Worm (Caenorhabditis elegans) whole organism, midembryonic: ENCODE data around the gene F42F12.11.

Experiments used
- T22C8.4 ChIP-seq: fragments of 200-800 bp; sonication (Bioruptor generic); IDR thresholded peaks from 2 replicates; pipeline ENCODE4 v1.3.6; 2022; ENCODE audit warnings: missing genetic modification characterization, missing compliant biosample characterization
- cog-1 ChIP-seq: sonication (generic microtip); optimal IDR thresholded peaks from 2 replicates; lab custom pipeline; 2016; ENCODE audit warnings: missing genetic modification characterization, missing compliant biosample characterization
- flt-1 ChIP-seq: fragments of 200-800 bp; sonication (Bioruptor generic); IDR thresholded peaks from 2 replicates; pipeline ENCODE4 v1.3.6; 2022; ENCODE audit warnings: missing genetic modification characterization, missing compliant biosample characterization
- klf-2 ChIP-seq: fragments of 200-800 bp; sonication (Bioruptor generic); conservative IDR thresholded peaks from 2 replicates; pipeline ENCODE4 v1.3.6; 2022; ENCODE audit warnings: missing genetic modification reagents, missing genetic modification characterization, missing compliant biosample characterization
- med-1 ChIP-seq: sonication (generic microtip); optimal IDR thresholded peaks from 2 replicates; lab custom pipeline; 2017; ENCODE audit warnings: missing genetic modification characterization, mild to moderate bottlenecking, missing compliant biosample characterization, antibody characterized with exemption, missing genetic modification reagents; ENCODE audit not compliant: insufficient read depth
- ref-1 ChIP-seq: fragments of 200-800 bp; sonication (Bioruptor generic); conservative IDR thresholded peaks from 2 replicates; pipeline ENCODE4 v1.3.6; 2022; ENCODE audit warnings: missing genetic modification reagents, missing genetic modification characterization, missing compliant biosample characterization
- tab-1 ChIP-seq: fragments of 200-800 bp; sonication (Bioruptor generic); IDR thresholded peaks from 2 replicates; pipeline ENCODE4 v1.3.6; 2022; ENCODE audit warnings: missing genetic modification characterization, missing compliant biosample characterization
- ztf-23 ChIP-seq: fragments of 200-800 bp; sonication (Bioruptor generic); IDR thresholded peaks from 2 replicates; pipeline ENCODE4 v1.3.6; 2022; ENCODE audit warnings: missing genetic modification reagents, missing genetic modification characterization, missing compliant biosample characterization
- ztf-29 ChIP-seq: fragments of 200-800 bp; sonication (Bioruptor generic); IDR thresholded peaks from 2 replicates; pipeline ENCODE4 v1.3.6; 2022; ENCODE audit warnings: missing genetic modification reagents, missing genetic modification characterization, missing compliant biosample characterization

DNA sequence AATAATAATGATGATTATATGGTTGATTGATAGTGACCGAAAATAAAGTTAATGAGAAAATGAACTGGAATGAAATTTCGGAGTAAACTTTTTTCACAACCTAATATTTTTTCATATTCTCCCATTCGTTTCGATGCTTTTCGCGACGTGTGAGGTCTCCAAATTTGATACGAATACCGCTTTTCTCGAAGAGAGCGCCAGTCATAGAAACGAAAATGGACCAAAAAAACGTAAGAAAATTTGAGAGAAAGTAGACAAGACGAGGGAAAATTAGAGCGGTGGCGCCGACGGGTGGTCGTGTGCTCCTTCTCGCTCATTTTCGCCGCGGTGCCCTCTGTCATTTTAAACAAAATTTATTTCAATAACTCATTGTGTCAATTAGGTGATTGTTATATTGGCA is 32.4 kb upstream of the F42F12.11 start:
- TF ChIP-seq flt-1 (GFP tag; lab: Robert Waterston, UW) = no peak
- TF ChIP-seq ref-1 (GFP tag; lab: Robert Waterston, UW) = no peak
- no peak for TF ChIP-seq tab-1 (GFP tag; lab: Robert Waterston, UW)
- no peak for TF ChIP-seq ztf-23
- no peak for TF ChIP-seq ztf-29 (GFP tag; lab: Robert Waterston, UW)
- TF ChIP-seq cog-1 (tag; lab: Kevin White, UChicago) = no peak
- TF ChIP-seq T22C8.4 (GFP tag; lab: Robert Waterston, UW) = no peak
- no peak for TF ChIP-seq med-1 (GFP tag; lab: Kevin White, UChicago)
- no peak for TF ChIP-seq klf-2 (GFP tag; lab: Robert Waterston, UW)
